Worm (Caenorhabditis elegans) whole organism, mixed stage, embryonic: ENCODE measurements around the gene zen-4.

Experiments
- M03D4.4 ChIP-seq: sonication (generic microtip); optimal IDR thresholded peaks from 2 replicates; lab custom pipeline; 2017; ENCODE audit warnings: mild to moderate bottlenecking, missing genetic modification characterization, missing compliant biosample characterization
- bed-3 ChIP-seq: fragments of 200-800 bp; sonication (Bioruptor generic); optimal IDR thresholded peaks from 3 replicates; lab custom pipeline; 2018; ENCODE audit warnings: mild to moderate bottlenecking, missing genetic modification characterization, moderate library complexity, missing compliant biosample characterization
- blmp-1 ChIP-seq: fragments of 150-350 bp; optimal IDR thresholded peaks from 2 replicates; lab custom pipeline; 2014; ENCODE audit warnings: missing biosample characterization, missing genetic modification characterization
- ceh-39 ChIP-seq: fragments of 150-350 bp; optimal IDR thresholded peaks from 2 replicates; lab custom pipeline; 2014; ENCODE audit warnings: missing biosample characterization, missing genetic modification characterization
- ceh-43 ChIP-seq: fragments of 200-800 bp; sonication (Bioruptor generic); optimal IDR thresholded peaks from 2 replicates; lab custom pipeline; 2018; ENCODE audit warnings: mild to moderate bottlenecking, missing genetic modification characterization, moderate library complexity, missing compliant biosample characterization
- ceh-83 ChIP-seq: fragments of 200-800 bp; sonication (Bioruptor generic); optimal IDR thresholded peaks from 2 replicates; lab custom pipeline; 2018; ENCODE audit warnings: mild to moderate bottlenecking, missing genetic modification characterization, missing compliant biosample characterization
- ces-1 ChIP-seq: fragments of 150-350 bp; optimal IDR thresholded peaks from 2 replicates; lab custom pipeline; 2014; ENCODE audit warnings: missing biosample characterization, missing genetic modification reagents, missing genetic modification characterization
- cnd-1 ChIP-seq: fragments of 200-800 bp; sonication (Bioruptor generic); optimal IDR thresholded peaks from 2 replicates; lab custom pipeline; 2018; ENCODE audit warnings: mild to moderate bottlenecking, missing genetic modification characterization, missing compliant biosample characterization
- drap-1 ChIP-seq: fragments of 200-800 bp; sonication (Bioruptor generic); optimal IDR thresholded peaks from 3 replicates; lab custom pipeline; 2018; ENCODE audit warnings: mild to moderate bottlenecking, missing genetic modification characterization, missing compliant biosample characterization
- elt-1 ChIP-seq: sonication (generic microtip); optimal IDR thresholded peaks from 2 replicates; lab custom pipeline; 2017; ENCODE audit warnings: missing genetic modification characterization, mild to moderate bottlenecking, missing compliant biosample characterization, antibody characterized with exemption, moderate library complexity, borderline replicate concordance; ENCODE audit not compliant: insufficient read depth
- elt-3 ChIP-seq: fragments of 150-350 bp; optimal IDR thresholded peaks from 2 replicates; lab custom pipeline; 2014; ENCODE audit warnings: missing biosample characterization, missing genetic modification characterization
- flh-1 ChIP-seq: fragments of 200-800 bp; sonication (Bioruptor generic); optimal IDR thresholded peaks from 2 replicates; lab custom pipeline; 2018; ENCODE audit warnings: mild to moderate bottlenecking, missing genetic modification characterization, moderate library complexity, missing compliant biosample characterization
- ham-2 ChIP-seq: fragments of 200-800 bp; sonication (Bioruptor generic); optimal IDR thresholded peaks from 2 replicates; lab custom pipeline; 2018; ENCODE audit warnings: mild to moderate bottlenecking, missing genetic modification characterization, missing compliant biosample characterization
- hlh-1 ChIP-seq: fragments of 150-350 bp; optimal IDR thresholded peaks from 2 replicates; lab custom pipeline; 2014; ENCODE audit warnings: missing biosample characterization, missing genetic modification reagents, missing genetic modification characterization
- lin-13 ChIP-seq: fragments of 150-350 bp; optimal IDR thresholded peaks from 2 replicates; lab custom pipeline; 2014; ENCODE audit warnings: missing biosample characterization, missing genetic modification characterization
- lin-32 ChIP-seq: fragments of 200-800 bp; sonication (Bioruptor generic); optimal IDR thresholded peaks from 2 replicates; lab custom pipeline; 2018; ENCODE audit warnings: mild to moderate bottlenecking, missing genetic modification characterization, missing compliant biosample characterization
- lsy-2 ChIP-seq: fragments of 150-350 bp; optimal IDR thresholded peaks from 2 replicates; lab custom pipeline; 2014; ENCODE audit warnings: missing biosample characterization, missing genetic modification characterization
- mab-5 ChIP-seq: fragments of 150-350 bp; optimal IDR thresholded peaks from 2 replicates; lab custom pipeline; 2014; ENCODE audit warnings: missing biosample characterization, missing genetic modification characterization
- mep-1 ChIP-seq: fragments of 150-350 bp; optimal IDR thresholded peaks from 2 replicates; lab custom pipeline; 2017; ENCODE audit warnings: missing biosample characterization, missing genetic modification reagents, missing genetic modification characterization, inconsistent platforms
- mls-2 ChIP-seq: sonication (generic microtip); optimal IDR thresholded peaks from 2 replicates; lab custom pipeline; 2016; ENCODE audit warnings: mild to moderate bottlenecking, missing genetic modification characterization, moderate library complexity, missing compliant biosample characterization
- nhr-12 ChIP-seq: fragments of 150-350 bp; optimal IDR thresholded peaks from 2 replicates; lab custom pipeline; 2014; ENCODE audit warnings: missing biosample characterization, missing genetic modification characterization
- nhr-2 ChIP-seq: fragments of 150-350 bp; optimal IDR thresholded peaks from 2 replicates; lab custom pipeline; 2014; ENCODE audit warnings: missing biosample characterization, missing genetic modification characterization
- nhr-237 ChIP-seq: fragments of 150-350 bp; optimal IDR thresholded peaks from 2 replicates; lab custom pipeline; 2014; ENCODE audit warnings: missing biosample characterization, missing genetic modification characterization
- nhr-28 ChIP-seq: fragments of 150-350 bp; optimal IDR thresholded peaks from 2 replicates; lab custom pipeline; 2014; ENCODE audit warnings: missing biosample characterization, missing genetic modification characterization
- nhr-76 ChIP-seq: sonication (generic microtip); optimal IDR thresholded peaks from 2 replicates; lab custom pipeline; 2017; ENCODE audit warnings: missing biosample characterization, missing genetic modification characterization
- pha-4 ChIP-seq: fragments of 150-350 bp; optimal IDR thresholded peaks from 2 replicates; lab custom pipeline; 2018; ENCODE audit warnings: missing biosample characterization, missing genetic modification reagents, missing genetic modification characterization
- sem-2 ChIP-seq: fragments of 200-800 bp; sonication (Bioruptor generic); optimal IDR thresholded peaks from 2 replicates; lab custom pipeline; 2018; ENCODE audit warnings: mild to moderate bottlenecking, missing genetic modification characterization, missing compliant biosample characterization
- snpc-4 ChIP-seq: fragments of 150-350 bp; optimal IDR thresholded peaks from 2 replicates; lab custom pipeline; 2014; ENCODE audit warnings: missing biosample characterization, missing genetic modification characterization
- sptf-1 ChIP-seq: sonication (generic microtip); optimal IDR thresholded peaks from 2 replicates; lab custom pipeline; 2017; ENCODE audit warnings: mild to moderate bottlenecking, missing genetic modification characterization, moderate library complexity, missing compliant biosample characterization
- tbx-8 ChIP-seq: fragments of 200-800 bp; sonication (Bioruptor generic); optimal IDR thresholded peaks from 2 replicates; lab custom pipeline; 2018; ENCODE audit warnings: mild to moderate bottlenecking, missing genetic modification characterization, moderate library complexity, missing compliant biosample characterization
- unc-120 ChIP-seq: sonication (generic microtip); optimal IDR thresholded peaks from 2 replicates; lab custom pipeline; 2017; ENCODE audit warnings: missing genetic modification characterization, missing compliant biosample characterization; ENCODE audit not compliant: poor library complexity, severe bottlenecking
- unc-39 ChIP-seq: fragments of 150-350 bp; optimal IDR thresholded peaks from 2 replicates; lab custom pipeline; 2014; ENCODE audit warnings: missing biosample characterization, missing genetic modification characterization
- unc-62 ChIP-seq: fragments of 150-350 bp; optimal IDR thresholded peaks from 2 replicates; lab custom pipeline; 2014; ENCODE audit warnings: missing biosample characterization, missing genetic modification reagents, missing genetic modification characterization
- zip-8 ChIP-seq: fragments of 150-350 bp; optimal IDR thresholded peaks from 2 replicates; lab custom pipeline; 2014; ENCODE audit warnings: missing biosample characterization, missing genetic modification characterization
- ztf-11 ChIP-seq: fragments of 150-350 bp; optimal IDR thresholded peaks from 2 replicates; lab custom pipeline; 2014; ENCODE audit warnings: missing biosample characterization, missing genetic modification characterization

zen-4 gene

DNA sequence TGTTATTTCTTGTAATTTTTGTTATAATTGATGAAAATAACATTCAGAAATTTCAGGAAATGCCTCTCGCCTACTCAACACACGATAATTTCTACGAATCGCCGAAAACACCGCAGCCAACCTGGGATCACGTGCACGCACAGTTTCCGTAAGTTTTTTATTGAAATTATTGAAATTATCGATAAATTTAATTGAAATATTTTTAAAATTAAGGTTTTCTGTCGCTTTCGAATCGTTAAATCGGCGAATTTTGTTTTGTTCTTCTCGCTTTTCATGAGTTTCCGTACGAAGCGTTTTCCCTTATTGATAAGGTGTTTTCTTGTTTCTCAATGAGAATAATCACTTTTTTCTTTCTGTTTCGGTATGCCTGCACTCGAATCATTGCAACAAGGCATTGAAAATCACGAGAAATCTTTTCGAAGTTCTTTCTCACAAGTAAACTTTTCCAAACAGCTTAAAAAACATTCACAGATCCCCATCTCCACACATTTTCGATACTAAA, 22.6 kb upstream of the zen-4 start, which contains the start of gene lag-1:
lag-1 (plus strand) TSS at position 51 of the 502 bp plus-strand sequence.
- no peak for TF ChIP-seq sem-2 (GFP tag; lab: Kevin White, UChicago)
- TF ChIP-seq snpc-4 (tag; lab: Kevin White, UChicago), result no peak
- no peak for TF ChIP-seq cnd-1 (tag; lab: Kevin White, UChicago)
- no peak for TF ChIP-seq ceh-39 (tag; lab: Kevin White, UChicago)
- TF ChIP-seq flh-1 (GFP tag; lab: Kevin White, UChicago), result no peak
- TF ChIP-seq zip-8 (tag; lab: Kevin White, UChicago), result no peak
- TF ChIP-seq lsy-2, result no peak
- TF ChIP-seq sptf-1 (tag; lab: Kevin White, UChicago), result no peak
- TF ChIP-seq unc-39 (tag; lab: Kevin White, UChicago), result no peak
- TF ChIP-seq ham-2, result no peak
- no peak for TF ChIP-seq nhr-28
- TF ChIP-seq nhr-12, result no peak
- TF ChIP-seq nhr-2, result no peak
- no peak for TF ChIP-seq pha-4 (tag; lab: Kevin White, UChicago)
- no peak for TF ChIP-seq ceh-43 (GFP tag; lab: Kevin White, UChicago)
- TF ChIP-seq lin-32 (GFP tag; lab: Kevin White, UChicago), result no peak
- no peak for TF ChIP-seq nhr-237 (tag; lab: Kevin White, UChicago)
- no peak for TF ChIP-seq M03D4.4 (tag; lab: Kevin White, UChicago)
- no peak for TF ChIP-seq tbx-8 (GFP tag; lab: Kevin White, UChicago)
- TF ChIP-seq mep-1, result no peak
- TF ChIP-seq, all 35 proteins: peak for 0

DNA sequence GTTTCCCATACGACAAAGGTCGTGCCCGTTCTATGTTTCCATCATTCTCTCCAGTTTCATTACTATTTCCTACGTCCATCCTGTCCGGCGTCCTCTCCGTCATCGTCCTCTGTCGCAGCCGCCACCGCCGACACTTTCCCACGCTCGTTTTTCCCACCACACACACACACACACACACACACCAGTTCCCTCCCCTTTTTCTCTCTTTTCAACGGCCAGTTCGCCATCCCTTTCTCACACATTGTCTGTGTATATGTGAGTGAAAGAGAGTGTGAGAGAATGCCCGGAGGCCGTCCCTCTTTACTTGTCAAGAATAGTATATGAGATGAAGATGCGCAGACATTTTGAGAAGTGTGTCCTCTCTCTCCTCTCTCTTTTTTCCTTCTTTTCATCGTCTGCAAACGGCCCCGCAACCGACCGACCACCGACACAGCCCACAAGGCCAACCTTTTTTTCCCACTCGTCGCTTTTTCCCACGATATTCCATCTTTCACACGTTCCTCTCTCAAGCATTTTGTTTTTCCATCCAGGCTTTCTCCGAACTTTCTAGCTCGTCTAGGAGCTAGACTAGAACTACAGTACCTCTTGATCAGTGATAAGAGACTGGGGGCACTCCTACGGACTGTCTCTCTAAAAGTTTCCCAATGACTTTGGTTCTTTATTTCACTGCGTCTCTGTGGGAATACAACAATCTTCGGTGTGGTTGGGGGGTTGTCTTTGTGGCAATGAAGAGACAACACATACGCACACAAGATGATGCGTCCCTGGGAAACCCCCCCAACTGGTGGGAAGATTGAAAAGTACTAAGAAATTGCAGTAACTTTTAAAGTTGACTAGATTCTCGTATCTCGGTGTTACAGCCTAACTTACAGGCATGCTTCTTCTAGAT, 20.7 kb upstream of the zen-4 start:
- no peak for TF ChIP-seq ztf-11
- TF ChIP-seq lin-32 (GFP tag; lab: Kevin White, UChicago), result no peak
- TF ChIP-seq zip-8 (tag; lab: Kevin White, UChicago), result no peak
- TF ChIP-seq hlh-1 (tag; lab: Kevin White, UChicago), result peak; percentile 57
- peak; percentile 9 for TF ChIP-seq elt-1 (tag; lab: Kevin White, UChicago)
- TF ChIP-seq cnd-1 (tag; lab: Kevin White, UChicago), result peak; percentile 40
- peak; percentile 59 for TF ChIP-seq drap-1
- no peak for TF ChIP-seq ceh-83 (GFP tag; lab: Kevin White, UChicago)
- peak; percentile 37 for TF ChIP-seq blmp-1 (tag; lab: Kevin White, UChicago)
- TF ChIP-seq flh-1 (GFP tag; lab: Kevin White, UChicago), result no peak
- peak; percentile 77 for TF ChIP-seq unc-120
- TF ChIP-seq nhr-76 (tag; lab: Kevin White, UChicago), result no peak
- TF ChIP-seq M03D4.4 (tag; lab: Kevin White, UChicago), result peak; percentile 66
- TF ChIP-seq nhr-237 (tag; lab: Kevin White, UChicago), result peak; percentile 19
- peak; percentile 91 for TF ChIP-seq unc-62 (GFP tag; lab: Kevin White, UChicago)
- TF ChIP-seq unc-39 (tag; lab: Kevin White, UChicago), result no peak
- TF ChIP-seq elt-3 (tag; lab: Kevin White, UChicago), result no peak
- no peak for TF ChIP-seq ceh-43 (GFP tag; lab: Kevin White, UChicago)
- peak; percentile 69 for TF ChIP-seq tbx-8 (GFP tag; lab: Kevin White, UChicago)
- TF ChIP-seq nhr-12, result no peak
- TF ChIP-seq ceh-39 (tag; lab: Kevin White, UChicago), result no peak
- peak; percentile 42 for TF ChIP-seq ces-1 (GFP tag; lab: Kevin White, UChicago)
- TF ChIP-seq bed-3 (GFP tag; lab: Kevin White, UChicago), result no peak
- TF ChIP-seq sptf-1 (tag; lab: Kevin White, UChicago), result peak; percentile 73
- no peak for TF ChIP-seq mab-5 (tag; lab: Kevin White, UChicago)
- peak; percentile 69 for TF ChIP-seq nhr-2
- peak; percentile 5 for TF ChIP-seq sem-2 (GFP tag; lab: Kevin White, UChicago)
- no peak for TF ChIP-seq pha-4 (tag; lab: Kevin White, UChicago)
- TF ChIP-seq lsy-2, result no peak
- TF ChIP-seq ham-2, result no peak
- TF ChIP-seq mls-2 (tag; lab: Kevin White, UChicago), result peak; percentile 52
- TF ChIP-seq snpc-4 (tag; lab: Kevin White, UChicago), result no peak
- TF ChIP-seq nhr-28, result no peak
- TF ChIP-seq lin-13, result no peak
- peak; percentile 56 for TF ChIP-seq mep-1
